Worm (Caenorhabditis elegans) whole organism, L1 larva: ENCODE results near the gene best-24.

Experiments used
- C34B4.2 ChIP-seq: sonication (generic microtip); optimal IDR thresholded peaks from 2 replicates; lab custom pipeline; 2017; ENCODE audit warnings: mild to moderate bottlenecking, missing genetic modification characterization, missing compliant biosample characterization
- F16B12.6 ChIP-seq: fragments of 150-350 bp; optimal IDR thresholded peaks from 2 replicates; lab custom pipeline; 2014; ENCODE audit warnings: missing biosample characterization, missing genetic modification characterization
- Y116A8C.19 ChIP-seq: sonication (generic microtip); optimal IDR thresholded peaks from 2 replicates; lab custom pipeline; 2016; ENCODE audit warnings: missing compliant biosample characterization, missing genetic modification characterization, borderline replicate concordance
- aha-1 ChIP-seq: fragments of 150-350 bp; optimal IDR thresholded peaks from 2 replicates; lab custom pipeline; 2014; ENCODE audit warnings: missing biosample characterization, missing genetic modification characterization
- aly-2 ChIP-seq: fragments of 150-350 bp; optimal IDR thresholded peaks from 2 replicates; lab custom pipeline; 2014; ENCODE audit warnings: missing biosample characterization, missing genetic modification characterization
- blmp-1 ChIP-seq: fragments of 150-350 bp; optimal IDR thresholded peaks from 2 replicates; lab custom pipeline; 2014; ENCODE audit warnings: missing biosample characterization, missing genetic modification characterization
- ceh-82 ChIP-seq, 3 experiments: fragments of 150-350 bp in 1 of 3; sonication (generic microtip) in 2 of 3; optimal IDR thresholded peaks; 2 replicates each; lab custom pipeline; 2014 to 2017; ENCODE audit warnings: missing biosample characterization in 3 of 3, missing genetic modification characterization in 3 of 3
- ceh-88 ChIP-seq: fragments of 200-800 bp; sonication (Bioruptor generic); IDR thresholded peaks from 2 replicates; pipeline ENCODE4 v1.3.6; 2022; ENCODE audit warnings: missing genetic modification characterization, missing compliant biosample characterization
- ceh-90 ChIP-seq: sonication (generic microtip); optimal IDR thresholded peaks from 2 replicates; lab custom pipeline; 2016; ENCODE audit warnings: missing genetic modification characterization, missing compliant biosample characterization
- ces-1 ChIP-seq: fragments of 150-350 bp; optimal IDR thresholded peaks from 2 replicates; lab custom pipeline; 2014; ENCODE audit warnings: missing biosample characterization, missing genetic modification reagents, missing genetic modification characterization
- efl-1 ChIP-seq, 4 experiments: fragments of 150-350 bp; optimal IDR thresholded peaks in 3 of 4; peaks in 1 of 4; 1 replicate in 1 of 4; 2 replicates in 3 of 4; lab custom pipeline; 2014; ENCODE audit warnings: missing biosample characterization in 2 of 4, missing genetic modification characterization in 2 of 4, missing genetic modification reagents in 2 of 4
- elt-2 ChIP-seq: sonication (generic microtip); optimal IDR thresholded peaks from 2 replicates; lab custom pipeline; 2016; ENCODE audit warnings: missing genetic modification characterization, mild to moderate bottlenecking, inconsistent platforms, missing compliant biosample characterization, missing genetic modification reagents
- elt-3 ChIP-seq, 6 experiments: fragments of 150-350 bp in 1 of 6; sonication (generic microtip); optimal IDR thresholded peaks; 2 replicates each; lab custom pipeline; 2017 to 2018; ENCODE audit warnings: missing biosample characterization in 6 of 6, missing genetic modification characterization in 6 of 6, inconsistent platforms in 1 of 6
- fkh-10 ChIP-seq: sonication (generic microtip); optimal IDR thresholded peaks from 2 replicates; lab custom pipeline; 2017; ENCODE audit warnings: missing biosample characterization, missing genetic modification reagents, missing genetic modification characterization
- fos-1 ChIP-seq: fragments of 150-350 bp; optimal IDR thresholded peaks from 2 replicates; lab custom pipeline; 2014; ENCODE audit warnings: missing biosample characterization, missing genetic modification characterization
- hlh-17 ChIP-seq: fragments of 200-800 bp; sonication (Bioruptor generic); optimal IDR thresholded peaks from 2 replicates; lab custom pipeline; 2018; ENCODE audit warnings: missing genetic modification characterization, mild to moderate bottlenecking, missing compliant biosample characterization, moderate library complexity, borderline replicate concordance
- hlh-4 ChIP-seq: sonication (generic microtip); optimal IDR thresholded peaks from 2 replicates; lab custom pipeline; 2016; ENCODE audit warnings: mild to moderate bottlenecking, missing genetic modification characterization, missing compliant biosample characterization
- hpl-2 ChIP-seq: fragments of 150-350 bp; optimal IDR thresholded peaks from 2 replicates; lab custom pipeline; 2014; ENCODE audit warnings: missing biosample characterization, missing genetic modification reagents, missing genetic modification characterization
- isw-1 ChIP-seq: fragments of 200-800 bp; sonication (Bioruptor generic); IDR thresholded peaks from 2 replicates; pipeline ENCODE4 v1.3.6; 2022; ENCODE audit warnings: missing genetic modification characterization, missing compliant biosample characterization
- lin-13 ChIP-seq: fragments of 150-350 bp; optimal IDR thresholded peaks from 2 replicates; lab custom pipeline; 2014; ENCODE audit warnings: missing biosample characterization, missing genetic modification reagents, missing genetic modification characterization
- lin-15B ChIP-seq: fragments of 150-350 bp; sonication (generic microtip); optimal IDR thresholded peaks from 3 replicates; lab custom pipeline; 2014; ENCODE audit warnings: missing biosample characterization, missing genetic modification characterization
- lin-35 ChIP-seq, 2 experiments: fragments of 150-350 bp; optimal IDR thresholded peaks; 2 replicates each; lab custom pipeline; 2014; ENCODE audit warnings: missing biosample characterization in 2 of 2, missing genetic modification characterization in 2 of 2, missing genetic modification reagents in 2 of 2
- lir-3 ChIP-seq: sonication (generic microtip); optimal IDR thresholded peaks from 2 replicates; lab custom pipeline; 2016; ENCODE audit warnings: mild to moderate bottlenecking, missing genetic modification characterization, moderate library complexity, missing compliant biosample characterization; ENCODE audit not compliant: poor library complexity
- lsy-2 ChIP-seq, 2 experiments: fragments of 150-350 bp; optimal IDR thresholded peaks; 2 replicates each; lab custom pipeline; 2014; ENCODE audit warnings: missing biosample characterization in 2 of 2, missing genetic modification characterization in 2 of 2
- mab-9 ChIP-seq: fragments of 200-800 bp; sonication (Bioruptor generic); IDR thresholded peaks from 2 replicates; pipeline ENCODE4 v1.3.6; 2022; ENCODE audit warnings: missing genetic modification reagents, missing genetic modification characterization, missing compliant biosample characterization
- mdl-1 ChIP-seq, 2 experiments: fragments of 150-350 bp; optimal IDR thresholded peaks; 2 replicates each; lab custom pipeline; 2014 to 2017; ENCODE audit warnings: missing biosample characterization in 2 of 2, missing genetic modification characterization in 2 of 2, inconsistent platforms in 1 of 2
- mef-2 ChIP-seq: fragments of 150-350 bp; optimal IDR thresholded peaks from 2 replicates; lab custom pipeline; 2014; ENCODE audit warnings: missing biosample characterization, missing genetic modification characterization
- nhr-19 ChIP-seq: fragments of 200-800 bp; sonication (Bioruptor generic); conservative IDR thresholded peaks from 2 replicates; pipeline ENCODE4 v1.3.6; 2022; ENCODE audit warnings: missing genetic modification characterization, missing compliant biosample characterization
- nhr-20 ChIP-seq: sonication (generic microtip); optimal IDR thresholded peaks from 2 replicates; lab custom pipeline; 2016; ENCODE audit warnings: mild to moderate bottlenecking, missing genetic modification characterization, missing compliant biosample characterization
- nhr-237 ChIP-seq: fragments of 150-350 bp; optimal IDR thresholded peaks from 2 replicates; lab custom pipeline; 2014; ENCODE audit warnings: missing biosample characterization, missing genetic modification characterization
- nhr-71 ChIP-seq: sonication (generic microtip); optimal IDR thresholded peaks from 2 replicates; lab custom pipeline; 2016; ENCODE audit warnings: mild to moderate bottlenecking, missing genetic modification characterization, moderate library complexity, missing compliant biosample characterization
- nhr-76 ChIP-seq: sonication (generic microtip); optimal IDR thresholded peaks from 2 replicates; lab custom pipeline; 2017; ENCODE audit warnings: missing biosample characterization, missing genetic modification characterization
- nhr-85 ChIP-seq: sonication (generic microtip); peaks from one replicate; lab custom pipeline; 2016; ENCODE audit warnings: missing genetic modification characterization, inconsistent platforms, missing compliant biosample characterization
- nhr-90 ChIP-seq: sonication (generic microtip); optimal IDR thresholded peaks from 2 replicates; lab custom pipeline; 2016; ENCODE audit warnings: mild to moderate bottlenecking, missing genetic modification characterization, missing compliant biosample characterization; ENCODE audit not compliant: poor library complexity
- pax-3 ChIP-seq: fragments of 200-800 bp; sonication (Bioruptor generic); optimal IDR thresholded peaks from 2 replicates; lab custom pipeline; 2018; ENCODE audit warnings: mild to moderate bottlenecking, missing genetic modification characterization, moderate library complexity, missing compliant biosample characterization
- pqm-1 ChIP-seq: sonication (generic microtip); optimal IDR thresholded peaks from 3 replicates; lab custom pipeline; 2017; ENCODE audit warnings: missing biosample characterization, missing genetic modification characterization
- snu-23 ChIP-seq: sonication (generic microtip); optimal IDR thresholded peaks from 2 replicates; lab custom pipeline; 2016; ENCODE audit warnings: missing genetic modification characterization, missing compliant biosample characterization
- sox-4 ChIP-seq: sonication (generic microtip); optimal IDR thresholded peaks from 2 replicates; lab custom pipeline; 2016; ENCODE audit warnings: missing genetic modification characterization, missing compliant biosample characterization
- sup-37 ChIP-seq: fragments of 200-800 bp; sonication (Bioruptor generic); optimal IDR thresholded peaks from 2 replicates; lab custom pipeline; 2018; ENCODE audit warnings: mild to moderate bottlenecking, missing genetic modification characterization, missing compliant biosample characterization
- swsn-7 ChIP-seq: sonication (generic microtip); optimal IDR thresholded peaks from 2 replicates; lab custom pipeline; 2016; ENCODE audit warnings: missing genetic modification characterization, missing compliant biosample characterization
- tbx-2 ChIP-seq: sonication (generic microtip); optimal IDR thresholded peaks from 2 replicates; lab custom pipeline; 2016; ENCODE audit warnings: missing genetic modification characterization, missing compliant biosample characterization
- tlp-1 ChIP-seq: fragments of 150-350 bp; optimal IDR thresholded peaks from 2 replicates; lab custom pipeline; 2014; ENCODE audit warnings: missing biosample characterization, missing genetic modification characterization
- unc-130 ChIP-seq: fragments of 150-350 bp; optimal IDR thresholded peaks from 2 replicates; lab custom pipeline; 2017; ENCODE audit warnings: missing biosample characterization, missing genetic modification characterization, inconsistent platforms
- unc-30 ChIP-seq: sonication (generic microtip); optimal IDR thresholded peaks from 2 replicates; lab custom pipeline; 2017; ENCODE audit warnings: missing biosample characterization, missing genetic modification characterization
- unc-98 ChIP-seq: fragments of 200-800 bp; sonication (Bioruptor generic); IDR thresholded peaks from 2 replicates; pipeline ENCODE4 v1.3.6; 2022; ENCODE audit warnings: missing genetic modification characterization, missing compliant biosample characterization
- vab-15 ChIP-seq: sonication (generic microtip); optimal IDR thresholded peaks from 2 replicates; lab custom pipeline; 2017; ENCODE audit warnings: missing genotype, mild to moderate bottlenecking, missing genetic modification characterization, missing compliant biosample characterization
- zip-4 ChIP-seq: fragments of 200-800 bp; sonication (Bioruptor generic); optimal IDR thresholded peaks from 2 replicates; lab custom pipeline; 2018; ENCODE audit warnings: mild to moderate bottlenecking, missing genetic modification characterization, moderate library complexity, missing compliant biosample characterization

Gene best-24

ce11 chrIII:7854494-7855184, 46.2 kb upstream of the best-24 start, which contains the start of gene rpl-35 (continued):
- TF ChIP-seq vab-15 (tag; lab: Kevin White, UChicago) = peak; percentile 98
- peak; percentile 99 for TF ChIP-seq aly-2
- peak; percentile 98 for TF ChIP-seq lir-3 (tag; lab: Kevin White, UChicago)
- peak; percentile 99 for TF ChIP-seq lin-15B (tag; lab: Kevin White, UChicago)
- peak; percentile 100 for TF ChIP-seq tbx-2
- peak; percentile 99 for TF ChIP-seq nhr-237
- TF ChIP-seq blmp-1 = peak; percentile 95
- peak; percentile 100 for TF ChIP-seq isw-1 (GFP tag; lab: Robert Waterston, UW)
- peak; percentile 98 for TF ChIP-seq C34B4.2
- TF ChIP-seq hpl-2 (GFP tag; lab: Kevin White, UChicago) = peak; percentile 98
- peak; percentile 61 for TF ChIP-seq Y116A8C.19
- peak; percentile 66 for TF ChIP-seq unc-30 (tag; lab: Kevin White, UChicago)
- peak; percentile 99 for TF ChIP-seq ceh-88 (GFP tag; lab: Robert Waterston, UW)
- TF ChIP-seq hlh-17 = peak; percentile 79
- no peak for TF ChIP-seq tlp-1 (tag; lab: Kevin White, UChicago)
- peak; percentile 100 for TF ChIP-seq nhr-85
- peak; percentile 71 for TF ChIP-seq pqm-1 (tag; lab: Kevin White, UChicago)
- peak; percentile 99 for TF ChIP-seq pax-3 (tag; lab: Kevin White, UChicago)
- peak; percentile 98 for TF ChIP-seq sox-4
- TF ChIP-seq nhr-71 (tag; lab: Kevin White, UChicago) = peak; percentile 100
- peak; percentile 98 for TF ChIP-seq fos-1
- peak; percentile 85 for TF ChIP-seq nhr-76 (tag; lab: Kevin White, UChicago)
- TF ChIP-seq mdl-1 (tag; optimal IDR thresholded peaks at IDR 0.05; lab: Kevin White, UChicago) = peak; percentile 3 to 98
- peak; percentile 99 for TF ChIP-seq sup-37
- peak; percentile 98 to 99 for TF ChIP-seq lsy-2 (tag; optimal IDR thresholded peaks at IDR 0.05; lab: Kevin White, UChicago)
- peak; percentile 79 for TF ChIP-seq ceh-90 (tag; lab: Kevin White, UChicago)
- TF ChIP-seq ceh-82 (tag; optimal IDR thresholded peaks at IDR 0.05; lab: Kevin White, UChicago) = peak; percentile 100
- TF ChIP-seq fkh-10 (GFP tag; lab: Kevin White, UChicago) = peak; percentile 99
- TF ChIP-seq snu-23 (GFP tag; lab: Kevin White, UChicago) = peak; percentile 100
- TF ChIP-seq hlh-4 (tag; lab: Kevin White, UChicago) = peak; percentile 77
- peak; percentile 98 for TF ChIP-seq zip-4 (GFP tag; lab: Kevin White, UChicago)
- peak; percentile 100 for TF ChIP-seq lin-35 (GFP tag; optimal IDR thresholded peaks at IDR 0.05; lab: Kevin White, UChicago)
- peak; percentile 89 for TF ChIP-seq F16B12.6 (tag; lab: Kevin White, UChicago)
- TF ChIP-seq nhr-90 = peak; percentile 100
- peak; percentile 91 for TF ChIP-seq ces-1 (GFP tag; lab: Kevin White, UChicago)
- peak; percentile 96 for TF ChIP-seq mef-2 (tag; lab: Kevin White, UChicago)
- TF ChIP-seq elt-3 (tag; optimal IDR thresholded peaks at IDR 0.05; lab: Kevin White, UChicago) = peak; percentile 98 to 100 (median 98)
- TF ChIP-seq swsn-7 = peak; percentile 100
- peak; percentile 89; the same call in 1 of the 2 replicates for TF ChIP-seq unc-98 (GFP tag; lab: Robert Waterston, UW)
- TF ChIP-seq mab-9 (GFP tag; lab: Robert Waterston, UW) = peak; percentile 100
- peak; percentile 100 for TF ChIP-seq unc-130 (tag; lab: Kevin White, UChicago)
- TF ChIP-seq efl-1 (optimal IDR thresholded peaks at IDR 0.05; lab: Kevin White, UChicago) = peak; percentile 99 to 100
- peak; percentile 100 for TF ChIP-seq efl-1 (GFP tag; optimal IDR thresholded peaks at IDR 0.05 in 1 of 2; lab: Kevin White, UChicago)
- peak; percentile 98 for TF ChIP-seq elt-2 (tag; lab: Kevin White, UChicago)
- TF ChIP-seq nhr-20 (tag; lab: Kevin White, UChicago) = peak; percentile 100
- TF ChIP-seq lin-13 (GFP tag; lab: Kevin White, UChicago) = peak; percentile 100
- peak; percentile 98 for TF ChIP-seq aha-1 (tag; lab: Kevin White, UChicago)
- peak; percentile 100 for TF ChIP-seq nhr-19 (GFP tag; lab: Robert Waterston, UW)
- TF ChIP-seq, all 84 proteins: peak for 81
